Fruit fly (Drosophila melanogaster): ENCODE measurements around the gene CG15056.

CG15056 gene

DNA sequence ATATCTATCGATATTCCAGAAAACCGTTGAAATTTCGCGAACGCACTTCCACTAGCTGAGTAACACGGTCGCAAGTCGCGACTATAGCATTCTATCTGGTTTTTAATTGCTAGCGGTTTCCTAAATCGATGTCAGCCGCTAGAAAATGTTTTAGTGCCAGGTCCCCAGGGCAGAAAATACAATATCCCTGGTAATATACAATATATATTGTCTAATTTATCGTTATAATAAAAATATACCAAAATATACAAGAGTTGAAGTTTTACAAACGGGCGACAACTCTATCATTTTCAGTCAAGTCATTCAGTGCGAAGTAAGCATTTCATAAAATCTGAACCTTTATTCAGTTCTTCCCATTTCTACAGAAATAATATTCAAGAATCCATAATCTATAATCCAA is at the start of gene CG15056:
Gene CG15056, plus strand, starts transcription at position 301 of the 400 bp plus-strand sequence.
- TF ChIP-seq CG8478 (optimal IDR thresholded peaks at IDR 0.05): no peak
- no peak for TF ChIP-seq CTCF (optimal IDR thresholded peaks at IDR 0.05)

DNA sequence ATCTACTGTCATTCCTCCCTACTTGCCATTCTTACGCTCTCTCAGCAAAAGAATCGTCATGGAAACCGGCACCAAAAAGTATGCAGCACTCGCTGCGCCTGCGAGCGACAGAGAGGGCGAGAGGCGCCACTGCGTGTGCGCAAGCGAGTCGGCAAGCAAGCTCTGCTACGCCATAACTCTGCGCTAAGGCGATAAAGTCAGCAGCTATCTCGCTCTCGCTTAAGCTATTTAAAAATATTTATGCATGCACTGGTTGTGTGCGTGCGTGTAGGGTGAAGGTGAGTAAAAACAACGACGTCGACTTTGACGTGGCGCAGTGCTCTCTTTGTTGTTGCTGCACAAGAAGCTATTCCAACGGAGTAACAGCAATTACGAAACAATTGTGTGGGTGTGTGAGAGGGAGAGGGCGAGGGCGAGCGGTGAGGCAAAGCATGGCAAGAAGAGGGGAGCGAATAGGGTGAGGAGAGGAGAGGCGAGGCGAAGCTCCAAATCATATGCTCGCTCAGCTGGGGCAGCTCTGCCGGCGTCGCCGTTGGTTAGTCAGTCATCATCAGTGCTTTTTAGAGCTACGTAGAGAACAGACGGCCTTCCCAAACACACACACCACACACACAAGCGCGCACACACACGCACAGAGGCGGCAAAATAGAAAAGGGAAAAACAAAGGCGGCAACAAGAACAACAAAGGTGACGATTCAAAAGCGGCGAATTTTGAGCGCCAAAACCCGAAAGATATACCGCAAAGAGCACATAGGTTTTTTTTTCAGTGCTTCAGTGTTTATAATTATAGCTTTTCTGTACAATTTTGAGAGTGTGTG is 49.0 kb upstream of the CG15056 start, which contains the start of gene CrebB:
Gene CrebB, plus strand, starts transcription at position 325 of the 818 bp plus-strand sequence.
- TF ChIP-seq CG8478 (optimal IDR thresholded peaks at IDR 0.05) (no peak), CTCF (optimal IDR thresholded peaks at IDR 0.05) (no peak)

DNA sequence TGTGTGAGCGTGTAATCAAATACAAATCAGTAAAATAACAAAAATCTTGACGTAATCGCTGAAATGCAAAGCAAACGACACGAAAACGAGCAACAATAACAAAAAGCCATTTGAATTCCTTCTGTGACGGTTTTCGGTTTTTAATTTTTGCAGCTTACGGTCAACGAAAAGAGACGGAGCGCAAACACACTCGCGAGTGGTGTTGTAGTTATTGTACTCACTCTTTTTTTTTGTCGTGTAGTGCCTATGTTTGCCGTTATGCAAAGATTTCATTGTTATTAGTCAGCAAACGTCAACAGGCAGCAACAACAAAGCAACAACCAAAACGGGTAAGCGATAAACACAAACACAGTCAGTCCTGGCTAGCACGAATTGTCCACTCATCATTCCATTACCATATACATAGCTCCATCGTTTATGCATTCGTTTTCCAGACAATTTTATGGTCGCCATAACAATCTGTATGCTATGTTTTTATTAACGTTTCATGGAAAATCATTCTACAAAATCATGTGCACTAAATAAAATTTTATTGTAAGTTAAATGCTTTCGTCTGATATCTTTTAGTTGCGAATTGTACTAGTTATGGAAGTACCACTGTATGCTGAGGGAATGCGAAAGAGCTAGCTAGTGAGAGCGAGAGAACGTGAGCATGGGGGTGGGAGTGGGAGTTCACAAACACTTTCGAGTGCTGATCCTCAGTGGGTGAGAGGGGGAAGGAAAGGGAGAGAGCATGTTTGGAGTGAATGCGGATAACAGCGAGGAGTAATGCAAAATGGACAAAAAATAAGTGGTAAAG is 48.2 kb upstream of the CG15056 start:
- TF ChIP-seq CG8478 (optimal IDR thresholded peaks at IDR 0.05): no peak
- no peak for TF ChIP-seq CTCF (optimal IDR thresholded peaks at IDR 0.05)

DNA sequence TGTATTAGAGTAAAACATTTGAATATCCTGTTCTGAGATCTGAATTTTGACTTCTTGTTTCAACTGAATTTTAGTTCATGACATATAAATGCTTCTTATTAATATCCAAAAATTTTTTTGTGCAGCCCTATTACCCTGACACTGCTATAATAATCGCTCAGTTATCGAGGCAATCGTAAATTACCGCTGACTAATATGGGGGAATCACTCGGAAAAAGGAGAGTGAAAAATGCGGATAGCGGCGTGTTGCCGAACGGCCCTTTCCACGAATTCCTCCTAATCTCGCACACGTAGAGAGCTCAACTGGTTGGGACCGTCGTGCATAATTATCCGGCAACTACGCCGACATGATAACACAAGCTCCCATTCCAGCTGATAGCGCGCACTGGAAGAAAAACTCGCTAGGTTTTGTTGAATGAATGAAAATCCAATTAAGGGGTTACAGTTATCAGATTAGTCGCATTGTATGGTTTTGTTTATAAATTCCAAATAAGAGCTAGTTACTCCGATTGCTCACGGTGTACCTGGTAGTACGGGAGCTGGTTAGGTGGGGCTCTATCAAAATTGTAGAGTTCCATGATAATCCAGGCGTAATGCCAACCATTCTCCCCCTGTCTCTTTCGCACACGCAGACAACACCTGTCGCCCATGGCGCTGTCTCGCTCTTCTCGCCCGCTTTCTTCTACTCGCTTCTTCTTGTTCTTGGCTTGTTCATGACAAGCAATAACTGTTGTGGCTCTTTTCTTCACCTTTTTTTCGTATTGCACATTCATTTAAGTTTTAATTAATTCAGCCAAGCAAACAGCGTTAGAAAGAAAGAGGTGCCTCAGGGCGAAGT is 47.2 kb upstream of the CG15056 start:
- TF ChIP-seq CG8478 (optimal IDR thresholded peaks at IDR 0.05) (no peak), CTCF (optimal IDR thresholded peaks at IDR 0.05) (no peak)

DNA sequence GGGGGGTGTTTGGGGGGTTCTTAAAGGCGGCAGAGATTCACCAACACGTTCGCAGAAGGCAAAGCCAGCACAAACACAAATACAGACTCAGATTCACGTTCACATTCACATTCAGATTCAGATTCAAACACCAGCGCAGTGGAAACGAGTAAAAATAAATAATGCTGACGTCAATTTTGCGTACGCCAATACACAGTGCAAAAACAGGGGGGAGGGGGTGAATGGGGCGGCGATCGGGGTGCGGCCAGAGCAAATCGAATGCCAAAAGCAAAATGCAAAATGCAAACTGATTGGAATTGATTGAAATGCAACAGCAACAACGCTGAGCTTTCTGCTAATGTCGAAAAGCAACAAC is 46.6 kb upstream of the CG15056 start:
- TF ChIP-seq CTCF (optimal IDR thresholded peaks at IDR 0.05) (no peak), CG8478 (optimal IDR thresholded peaks at IDR 0.05) (no peak)

DNA sequence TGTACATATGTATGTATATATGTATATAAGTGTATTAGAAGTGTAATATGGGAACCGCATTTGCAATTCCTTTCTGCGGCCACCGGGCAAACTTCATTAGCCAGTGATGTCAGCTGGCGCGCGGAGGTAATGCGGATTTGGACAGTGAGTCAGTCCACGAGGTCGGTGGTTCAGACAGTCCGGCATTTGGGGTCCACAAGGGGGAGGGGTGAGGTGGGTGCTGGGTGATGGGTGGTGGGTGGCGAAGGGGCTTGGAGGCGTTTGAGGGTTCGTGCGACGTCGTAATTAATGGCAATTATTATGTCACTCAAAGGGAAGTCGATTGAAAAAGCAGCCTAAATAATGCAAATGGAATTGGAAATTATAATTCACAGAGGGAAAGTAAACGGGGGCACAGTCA is 45.4 kb upstream of the CG15056 start:
- no peak for TF ChIP-seq CG8478 (optimal IDR thresholded peaks at IDR 0.05)
- TF ChIP-seq CTCF (optimal IDR thresholded peaks at IDR 0.05): no peak

DNA sequence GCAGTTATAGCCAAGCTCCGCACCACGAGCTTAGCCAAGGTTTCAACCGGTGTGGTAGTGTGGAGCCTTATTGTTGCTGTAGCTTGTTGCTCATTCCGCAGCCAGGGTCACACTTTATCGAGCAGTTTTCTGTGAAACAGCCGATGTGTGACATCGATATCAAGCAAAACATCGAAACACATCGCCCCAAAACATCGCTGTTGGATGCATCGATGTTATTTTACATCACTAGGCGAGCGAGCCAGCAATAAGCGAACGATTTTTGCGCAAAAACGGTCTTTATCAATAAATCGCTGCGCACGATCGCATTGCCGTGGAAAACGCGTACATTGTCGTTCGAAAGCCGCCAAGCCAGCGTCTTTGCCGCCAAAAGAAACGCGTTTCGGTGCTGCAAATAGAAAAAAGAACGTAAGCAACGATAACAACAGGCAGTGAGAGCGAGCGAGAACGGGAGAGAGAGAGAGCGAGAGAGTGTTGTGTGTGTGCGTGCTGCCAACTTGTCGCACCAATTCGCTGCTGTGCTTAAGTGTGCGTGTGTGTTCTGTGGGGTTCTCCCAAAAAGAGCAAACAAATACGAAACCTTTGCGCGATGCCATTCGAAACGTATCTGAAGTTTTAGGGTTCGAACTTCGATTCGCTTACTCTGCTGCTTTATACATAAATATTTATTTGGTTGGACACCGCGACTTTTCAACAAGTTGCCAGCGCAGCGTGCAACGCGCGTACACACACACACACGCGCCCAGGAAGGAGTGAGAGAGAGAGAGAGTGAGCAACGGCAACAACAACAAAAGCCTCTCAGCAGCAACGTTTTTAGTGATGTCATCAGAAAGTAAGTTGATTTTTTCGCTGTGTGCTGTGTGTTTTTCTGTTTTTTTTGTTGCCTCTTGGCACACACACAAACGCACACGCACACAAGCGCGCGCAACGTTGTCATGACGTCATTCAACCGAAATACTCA is 44.2 kb upstream of the CG15056 start:
- peak; percentile 72 for TF ChIP-seq CTCF (optimal IDR thresholded peaks at IDR 0.05)
- TF ChIP-seq CG8478 (optimal IDR thresholded peaks at IDR 0.05): no peak

DNA sequence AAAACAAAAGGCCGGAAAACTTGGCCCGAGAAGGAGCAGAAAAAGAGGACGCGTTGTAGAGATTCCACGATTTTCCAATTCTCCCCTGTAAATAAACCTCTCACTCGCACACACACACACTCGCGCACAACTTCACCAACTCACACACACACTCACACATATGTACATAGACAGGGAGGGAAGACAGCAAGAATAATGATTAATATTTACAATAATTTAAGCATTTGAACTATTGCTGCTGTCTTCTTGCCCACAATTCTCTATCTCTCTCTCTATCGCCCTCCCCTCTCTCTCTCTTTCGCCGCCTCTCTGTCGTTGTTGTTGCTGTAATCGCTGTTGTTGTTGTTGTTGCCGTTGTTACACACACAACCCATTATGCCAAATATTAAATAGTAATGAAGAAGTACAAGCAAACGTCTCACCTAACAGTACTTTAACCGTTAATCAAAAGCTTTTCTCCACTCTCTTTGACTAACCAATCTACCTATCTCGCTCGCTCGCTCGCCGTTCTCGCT is 40.7 kb upstream of the CG15056 start:
- no peak for TF ChIP-seq CG8478 (optimal IDR thresholded peaks at IDR 0.05)
- TF ChIP-seq CTCF (optimal IDR thresholded peaks at IDR 0.05): no peak

DNA sequence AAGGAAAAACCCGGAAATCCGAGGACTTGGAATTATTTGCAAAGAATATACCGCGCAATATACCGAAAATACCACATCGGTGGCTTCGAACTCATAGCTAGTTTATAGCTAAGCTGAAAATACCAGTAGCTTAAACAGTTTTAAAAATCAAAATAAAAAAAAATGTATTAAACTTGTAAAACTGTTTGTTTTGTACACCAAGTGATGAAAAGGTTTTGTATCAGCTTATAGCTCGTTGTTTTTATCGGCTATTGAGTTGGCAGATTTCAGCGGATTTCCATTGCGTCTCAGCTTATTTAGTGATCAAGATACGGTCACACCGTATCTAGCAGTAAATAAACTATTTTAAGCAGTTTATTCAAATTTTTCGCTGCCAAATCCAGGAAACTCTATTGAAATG is 35.4 kb upstream of the CG15056 start, which contains the start of the genes por and CG6179:
Gene por, minus strand, starts transcription at position 64 of the 400 bp plus-strand sequence.
Gene CG6179, plus strand, starts transcription at position 292 of the 400 bp plus-strand sequence.
- no peak for TF ChIP-seq CTCF (optimal IDR thresholded peaks at IDR 0.05)
- no peak for TF ChIP-seq CG8478 (optimal IDR thresholded peaks at IDR 0.05)

DNA sequence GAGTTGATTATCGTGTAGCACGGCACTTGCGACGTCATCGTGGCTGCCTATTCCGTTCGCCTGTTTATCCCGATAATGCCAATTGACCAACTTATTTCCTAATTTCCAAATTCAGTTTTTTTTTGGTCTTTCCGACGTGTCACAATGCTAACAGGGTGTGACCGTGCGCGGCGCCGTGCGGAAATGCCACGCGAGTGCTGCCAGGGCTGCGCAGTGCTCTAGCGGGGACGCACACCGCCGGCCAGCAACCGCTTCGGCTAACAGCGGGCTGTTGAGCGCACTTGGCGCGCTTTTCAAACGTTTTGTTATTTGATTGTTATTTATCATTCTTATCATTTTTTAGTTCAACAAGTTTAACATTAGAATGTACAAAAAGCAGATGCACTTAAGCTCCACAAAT is 30.2 kb upstream of the CG15056 start, which contains the start of gene betaCOP:
Gene betaCOP, minus strand, starts transcription at position 187 of the 400 bp plus-strand sequence.
- TF ChIP-seq CTCF (optimal IDR thresholded peaks at IDR 0.05) (peak; percentile 39 to 58), CG8478 (optimal IDR thresholded peaks at IDR 0.05) (no peak)

DNA sequence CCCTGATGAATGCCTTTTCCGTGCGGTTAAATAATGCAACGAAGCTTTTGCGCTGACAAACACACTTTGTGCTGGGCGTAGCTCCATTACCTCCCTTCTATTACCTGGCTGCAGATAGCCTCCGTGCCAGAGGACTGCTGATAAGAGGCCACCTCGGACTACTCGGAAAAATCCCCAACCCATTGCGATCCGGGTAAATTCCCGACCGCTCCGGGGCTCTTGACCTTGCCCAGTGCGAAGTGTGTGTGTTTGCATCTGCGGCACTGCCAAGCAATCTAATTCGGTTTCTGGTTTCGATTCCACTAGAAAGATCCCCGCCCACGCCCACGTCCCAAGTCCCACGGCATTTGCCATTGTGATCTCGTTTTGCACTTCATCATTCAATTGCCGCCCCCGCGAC is 29.4 kb upstream of the CG15056 start:
- TF ChIP-seq CG8478 (optimal IDR thresholded peaks at IDR 0.05) (no peak), CTCF (optimal IDR thresholded peaks at IDR 0.05) (no peak)

DNA sequence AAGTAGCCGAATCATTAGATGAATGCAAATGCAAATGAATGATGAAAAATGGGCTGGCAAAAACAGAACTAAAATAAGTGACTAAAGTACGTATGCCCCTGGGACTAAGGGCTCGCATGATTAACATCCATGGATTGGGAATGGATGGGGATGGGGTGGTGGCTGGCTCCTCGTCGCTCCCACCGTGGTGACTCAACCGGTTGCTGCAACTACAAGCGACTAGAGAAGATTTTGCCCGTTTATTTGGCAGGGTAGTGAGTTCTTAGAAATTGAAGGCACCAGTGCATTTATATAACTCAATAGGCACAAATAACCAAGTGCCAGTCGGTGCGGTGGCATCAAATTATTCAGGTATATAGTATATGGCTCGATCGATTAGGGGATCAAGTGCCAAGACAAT is 28.4 kb upstream of the CG15056 start, which contains the start of gene Tsf1:
Gene Tsf1, plus strand, starts transcription at position 301 of the 400 bp plus-strand sequence.
- TF ChIP-seq CG8478 (optimal IDR thresholded peaks at IDR 0.05) (no peak), CTCF (optimal IDR thresholded peaks at IDR 0.05) (no peak)

DNA sequence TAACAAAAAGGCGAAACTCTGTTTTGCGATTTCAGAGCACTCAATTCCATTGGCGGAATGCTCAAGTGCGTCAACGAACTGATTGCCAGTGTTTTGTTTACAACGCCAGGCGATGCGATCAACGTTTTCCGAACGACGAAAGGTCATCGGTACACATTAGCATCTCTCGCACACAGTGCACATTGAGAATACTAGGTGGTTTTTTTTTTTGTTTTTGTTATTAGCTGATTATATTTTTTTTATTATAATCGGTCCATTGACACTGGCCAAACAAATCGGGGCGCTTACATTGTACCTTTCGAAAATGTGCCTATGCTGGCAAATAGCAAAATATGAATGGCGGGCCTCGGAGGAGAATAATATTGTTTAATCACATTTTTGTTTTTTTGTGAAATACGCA is 20.1 kb upstream of the CG15056 start:
- TF ChIP-seq CG8478 (optimal IDR thresholded peaks at IDR 0.05): no peak
- TF ChIP-seq CTCF (optimal IDR thresholded peaks at IDR 0.05): no peak
